Fruit fly (Drosophila melanogaster): ENCODE data around the gene Decay.

Gene Decay

dm6 chr3R:16453597-16453996 lies 47.3 kb downstream of the Decay start, which contains the start of gene Pak3:
TSS of gene Pak3 (minus strand) at chr3R:16453821.
- TF ChIP-seq h (optimal IDR thresholded peaks at IDR 0.05), result no peak
- no peak for TF ChIP-seq psq (optimal IDR thresholded peaks at IDR 0.05)
- no peak for TF ChIP-seq Myc (optimal IDR thresholded peaks at IDR 0.05)
- no peak for TF ChIP-seq Sin3A (optimal IDR thresholded peaks at IDR 0.05)
- TF ChIP-seq insv (optimal IDR thresholded peaks at IDR 0.05), result no peak
- no peak for TF ChIP-seq ttk (optimal IDR thresholded peaks at IDR 0.05)

DNA sequence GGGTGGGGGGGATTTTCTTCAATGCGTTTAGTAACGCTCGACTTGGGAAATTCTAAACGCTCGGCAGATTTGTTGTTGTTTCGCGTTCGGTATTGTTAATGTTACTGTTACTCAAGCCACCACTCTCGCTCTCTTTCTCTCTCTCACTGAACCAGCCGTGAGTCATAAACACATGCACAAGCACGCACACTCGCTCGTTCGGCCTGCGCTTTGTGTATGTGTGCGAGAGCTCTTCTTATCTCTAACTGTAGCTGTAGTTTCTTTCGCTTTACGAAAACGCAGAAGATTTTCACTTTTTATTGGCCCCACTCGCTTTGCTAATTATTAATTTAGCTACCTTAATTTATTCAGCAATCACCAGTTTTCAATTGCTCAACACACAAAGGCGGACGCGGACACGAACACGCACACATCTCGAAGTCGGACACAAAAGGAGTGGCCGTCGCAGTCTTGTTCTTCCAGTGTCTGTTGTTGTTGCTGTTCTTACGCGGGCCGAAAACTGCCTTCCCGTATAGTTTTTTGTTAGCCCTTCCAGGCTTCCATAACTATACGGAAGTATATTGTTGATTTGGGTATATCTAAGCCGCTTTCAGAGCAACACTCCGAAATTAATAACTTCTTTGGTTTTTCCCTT lies 47.8 kb downstream of the Decay start:
- TF ChIP-seq psq (optimal IDR thresholded peaks at IDR 0.05) (no peak), Sin3A (optimal IDR thresholded peaks at IDR 0.05) (no peak), Myc (optimal IDR thresholded peaks at IDR 0.05) (no peak), ttk (optimal IDR thresholded peaks at IDR 0.05) (no peak), h (optimal IDR thresholded peaks at IDR 0.05) (no peak), insv (optimal IDR thresholded peaks at IDR 0.05) (no peak)

DNA sequence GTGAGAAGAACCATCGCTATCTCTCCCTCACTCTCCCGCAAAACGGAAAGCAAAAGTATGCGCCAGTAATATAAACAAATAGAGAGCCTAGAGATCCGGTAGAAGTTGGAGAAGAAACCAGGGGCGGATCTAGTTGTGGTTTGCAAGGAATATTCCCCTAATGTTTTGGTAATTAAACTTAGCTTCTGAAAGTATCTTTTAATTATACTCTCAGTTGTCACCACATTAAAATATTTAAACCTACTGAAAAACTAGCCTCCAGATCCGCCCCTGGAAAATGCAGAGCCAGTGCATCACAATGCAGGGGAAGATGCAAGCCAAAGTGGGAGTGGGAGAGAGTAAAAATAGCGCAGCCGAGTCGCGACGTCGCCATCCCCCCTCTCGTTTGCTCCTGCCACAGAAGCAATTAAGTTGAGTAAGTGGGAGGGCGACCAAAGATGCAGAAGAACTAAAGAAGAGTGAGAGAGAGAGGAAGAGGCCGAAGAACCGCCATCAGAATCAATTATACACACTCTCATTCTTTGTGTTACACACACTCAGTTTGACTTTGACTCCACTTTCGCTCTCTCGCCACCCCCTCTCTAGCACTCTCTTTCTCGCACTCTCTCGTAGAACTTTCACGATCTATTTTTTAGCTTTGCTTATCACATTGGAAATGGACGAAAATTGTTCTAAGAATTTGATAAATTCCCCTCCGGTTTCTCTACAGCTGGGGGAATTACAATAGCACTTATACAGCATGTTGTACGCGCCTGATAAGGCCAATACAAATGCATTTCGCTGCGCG lies 51.5 kb downstream of the Decay start:
- TF ChIP-seq insv (optimal IDR thresholded peaks at IDR 0.05), result no peak
- TF ChIP-seq Sin3A (optimal IDR thresholded peaks at IDR 0.05), result no peak
- no peak for TF ChIP-seq h (optimal IDR thresholded peaks at IDR 0.05)
- TF ChIP-seq ttk (optimal IDR thresholded peaks at IDR 0.05), result no peak
- TF ChIP-seq psq (optimal IDR thresholded peaks at IDR 0.05), result no peak
- no peak for TF ChIP-seq Myc (optimal IDR thresholded peaks at IDR 0.05)

Measured in Kc167 (cell line).